Worm (Caenorhabditis elegans): ENCODE results near the gene str-67.

Gene str-67

DNA sequence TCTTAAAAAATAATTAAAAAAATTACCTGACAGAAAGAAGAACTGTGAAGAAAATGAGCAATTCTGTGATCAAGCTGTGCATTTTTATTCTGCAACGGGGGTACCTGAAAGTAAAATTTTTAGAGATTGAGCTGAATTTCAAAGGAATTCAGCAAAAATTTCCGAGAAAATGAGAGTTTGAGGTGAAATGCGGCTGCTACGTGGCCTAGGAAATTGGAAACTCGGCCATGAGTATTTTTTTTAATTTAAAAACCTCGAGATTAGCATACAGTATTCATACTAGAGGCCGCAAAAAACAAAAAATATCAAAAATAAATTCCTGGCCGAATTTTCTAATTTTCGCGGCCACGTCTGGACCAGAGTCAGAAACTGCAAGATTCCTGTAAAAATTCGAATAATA, 31.1 kb downstream of the str-67 start, which contains the start of gene flp-34:
TSS of gene flp-34 (minus strand) at position 101 of the 400 bp plus-strand sequence.
- TF ChIP-seq ZK546.5 (tag; optimal IDR thresholded peaks at IDR 0.05): no peak
- TF ChIP-seq pha-4 (GFP tag; IDR thresholded peaks at IDR 0.05): no peak
- no peak for TF ChIP-seq pha-4 (tag; optimal IDR thresholded peaks at IDR 0.05)
- TF ChIP-seq daf-12 (tag; optimal IDR thresholded peaks at IDR 0.05): no peak
- no peak for TF ChIP-seq ztf-11 (tag; optimal IDR thresholded peaks at IDR 0.05)
- no peak for TF ChIP-seq skn-1 (tag; optimal IDR thresholded peaks at IDR 0.05)
- no peak for TF ChIP-seq vab-7 (GFP tag; IDR thresholded peaks at IDR 0.05)
- TF ChIP-seq lin-13 (GFP tag; optimal IDR thresholded peaks at IDR 0.05): no peak
- TF ChIP-seq php-3 (GFP tag; IDR thresholded peaks at IDR 0.05): no peak
- TF ChIP-seq ceh-62 (tag; optimal IDR thresholded peaks at IDR 0.05): no peak

DNA sequence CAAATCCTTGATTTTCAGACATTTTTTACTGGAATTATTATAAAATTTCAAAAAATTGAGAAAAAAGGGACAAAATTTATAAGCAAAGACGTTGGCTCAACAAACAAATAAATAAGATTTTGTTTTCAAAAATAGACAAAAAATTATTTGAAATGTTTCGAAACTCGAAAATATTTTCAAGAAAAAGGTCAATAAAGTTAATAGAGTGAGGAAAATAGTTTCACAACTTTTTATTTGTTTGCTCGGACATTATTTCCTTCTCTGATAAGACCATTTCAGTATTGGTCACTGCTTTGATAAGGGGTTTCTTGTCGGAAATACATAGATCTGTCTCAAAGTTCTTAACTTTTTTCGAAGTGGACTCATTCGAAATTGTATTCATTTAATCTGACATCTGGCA, 37.3 kb downstream of the str-67 start, which contains the start of gene R09A1.3:
TSS of gene R09A1.3 (minus strand) at position 31 of the 400 bp plus-strand sequence.
- TF ChIP-seq ZK337.2 (GFP tag; IDR thresholded peaks at IDR 0.05) (no peak), dmd-8 (GFP tag; IDR thresholded peaks at IDR 0.05) (no peak), duxl-1 (tag; optimal IDR thresholded peaks at IDR 0.05; ENCODE audit: poor library complexity) (no peak), pqm-1 (tag; optimal IDR thresholded peaks at IDR 0.05) (peak; percentile 42), mxl-2 (GFP tag; conservative IDR thresholded peaks at IDR 0.05) (no peak), daf-16 (GFP tag; optimal IDR thresholded peaks at IDR 0.05) (no peak), daf-16 (tag; optimal IDR thresholded peaks at IDR 0.05) (peak; percentile 91), nhr-111 (GFP tag; optimal IDR thresholded peaks at IDR 0.05) (no peak), snpc-1.2 (GFP tag; IDR thresholded peaks at IDR 0.05) (no peak), unc-130 (GFP tag; optimal IDR thresholded peaks at IDR 0.05) (no peak), dpl-1 (GFP tag; optimal IDR thresholded peaks at IDR 0.05) (no peak), F26F4.8 (GFP tag; conservative IDR thresholded peaks at IDR 0.05) (no peak), nhr-28 (tag; optimal IDR thresholded peaks at IDR 0.05) (peak; percentile 19), madf-9 (GFP tag; conservative IDR thresholded peaks at IDR 0.05) (no peak), daf-12 (tag; optimal IDR thresholded peaks at IDR 0.05) (no peak), nhr-6 (tag; optimal IDR thresholded peaks at IDR 0.05) (no peak), zip-2 (tag; optimal IDR thresholded peaks at IDR 0.05) (no peak), mxl-3 (GFP tag; optimal IDR thresholded peaks at IDR 0.05) (no peak), hmg-1.1 (GFP tag; IDR thresholded peaks at IDR 0.05) (no peak)

DNA sequence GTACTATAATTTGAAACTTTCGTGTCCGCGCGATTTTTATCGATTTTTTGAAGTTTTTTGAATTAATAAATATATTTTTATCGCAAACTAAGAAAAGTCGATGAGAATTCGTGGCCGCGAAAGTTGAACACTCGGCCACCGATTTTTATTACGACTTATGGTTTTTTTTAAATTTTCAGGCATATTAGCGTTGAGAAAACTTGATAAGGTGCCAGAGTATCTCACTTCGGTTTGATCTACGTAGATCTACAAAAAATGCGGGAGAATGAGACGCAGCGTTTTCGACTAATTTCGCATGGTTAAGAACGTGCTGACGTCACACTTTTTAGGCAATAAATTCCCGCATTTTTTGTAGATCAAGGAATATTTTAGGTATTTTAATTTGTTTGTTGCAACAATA, 41.0 kb downstream of the str-67 start, which contains the start of gene pei-2:
TSS of gene pei-2 (minus strand) at position 101 of the 400 bp plus-strand sequence.
- TF ChIP-seq dpl-1 (GFP tag; optimal IDR thresholded peaks at IDR 0.05) (no peak), ama-1 (optimal IDR thresholded peaks at IDR 0.05) (no peak), aly-2 (tag; optimal IDR thresholded peaks at IDR 0.05) (no peak), tag-97 (GFP tag; IDR thresholded peaks at IDR 0.05) (no peak), hmg-1.1 (GFP tag; IDR thresholded peaks at IDR 0.05) (no peak), dve-1 (tag; optimal IDR thresholded peaks at IDR 0.05; ENCODE audit: insufficient read depth) (no peak), ZK546.5 (tag; optimal IDR thresholded peaks at IDR 0.05) (no peak), F44E2.7 (GFP tag; IDR thresholded peaks at IDR 0.05) (no peak), ceh-62 (tag; optimal IDR thresholded peaks at IDR 0.05) (no peak), nhr-10 (tag; optimal IDR thresholded peaks at IDR 0.05) (no peak), nhr-41 (GFP tag; IDR thresholded peaks at IDR 0.05) (no peak), ceh-20 (GFP tag; IDR thresholded peaks at IDR 0.05) (no peak)

DNA sequence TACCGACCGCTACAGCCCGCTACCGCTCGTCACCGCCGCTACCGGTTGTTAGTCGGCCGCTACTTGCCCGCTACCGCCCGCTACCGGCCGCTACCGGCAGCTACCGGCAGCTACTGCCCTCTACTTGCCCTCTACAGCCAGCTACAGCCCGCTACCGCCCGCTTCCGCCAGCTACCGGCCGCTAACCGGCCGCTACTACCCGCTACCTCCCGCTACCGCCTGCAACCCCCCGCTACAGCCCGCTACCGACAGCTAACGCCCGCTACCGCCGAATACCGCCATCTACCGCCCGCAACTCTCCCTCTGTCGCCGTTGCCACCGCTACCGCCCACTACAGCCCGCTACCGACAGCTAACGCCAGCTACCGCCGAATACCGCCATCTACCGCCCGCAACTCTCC, 42.9 kb downstream of the str-67 start:
- no peak for TF ChIP-seq hlh-30 (tag; optimal IDR thresholded peaks at IDR 0.05; ENCODE audit: insufficient read depth)
- peak; percentile 98 for TF ChIP-seq set-16 (GFP tag; IDR thresholded peaks at IDR 0.05)
- TF ChIP-seq vab-7 (GFP tag; IDR thresholded peaks at IDR 0.05): 0 out of 2 replicates have a peak, but pooled peaks have one; percentile 11
- TF ChIP-seq aha-1 (tag): peak; percentile 87
